Worm (Caenorhabditis elegans): ENCODE measurements around the gene Y44F5A.1.

DNA sequence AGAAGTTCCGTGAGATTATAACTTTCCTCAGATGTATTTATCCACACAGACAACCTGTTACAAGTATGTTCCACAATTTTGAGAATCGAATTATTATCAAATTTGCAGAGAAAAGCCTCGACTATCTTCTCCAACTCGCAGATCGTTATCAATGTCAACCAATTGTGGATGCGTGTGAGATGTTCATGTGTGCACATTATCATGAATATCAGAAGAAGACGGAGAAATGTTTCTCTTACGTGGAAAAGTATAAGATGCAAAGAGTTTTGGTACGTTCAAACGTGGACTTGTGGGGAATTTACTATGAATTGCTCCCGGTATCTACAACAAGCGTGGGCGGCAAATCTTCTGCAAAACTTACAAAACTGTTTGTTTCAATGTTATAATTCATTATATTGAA is 23.6 kb upstream of the Y44F5A.1 start:
- TF ChIP-seq snpc-4 (tag; optimal IDR thresholded peaks at IDR 0.05) (no peak), dpl-1 (GFP tag; optimal IDR thresholded peaks at IDR 0.05) (no peak), madf-5 (GFP tag; IDR thresholded peaks at IDR 0.05) (no peak), tag-97 (GFP tag; IDR thresholded peaks at IDR 0.05) (no peak), mdl-1 (tag; optimal IDR thresholded peaks at IDR 0.05) (no peak), lin-38 (GFP tag; IDR thresholded peaks at IDR 0.05) (no peak), Y75B8A.6 (GFP tag; IDR thresholded peaks at IDR 0.05) (no peak), nhr-76 (tag; optimal IDR thresholded peaks at IDR 0.05) (no peak), nhr-11 (tag; optimal IDR thresholded peaks at IDR 0.05) (no peak), aly-2 (tag; optimal IDR thresholded peaks at IDR 0.05) (no peak), nhr-25 (tag; optimal IDR thresholded peaks at IDR 0.05; ENCODE audit: borderline replicate concordance, insufficient read depth) (no peak), pqm-1 (tag; optimal IDR thresholded peaks at IDR 0.05) (no peak), fkh-10 (GFP tag; optimal IDR thresholded peaks at IDR 0.05) (no peak), D1046.2 (GFP tag; IDR thresholded peaks at IDR 0.05) (no peak)

Measured in whole organism, L4 larva.